Fruit fly (Drosophila melanogaster): ENCODE results near the gene Nopp140.

DNA sequence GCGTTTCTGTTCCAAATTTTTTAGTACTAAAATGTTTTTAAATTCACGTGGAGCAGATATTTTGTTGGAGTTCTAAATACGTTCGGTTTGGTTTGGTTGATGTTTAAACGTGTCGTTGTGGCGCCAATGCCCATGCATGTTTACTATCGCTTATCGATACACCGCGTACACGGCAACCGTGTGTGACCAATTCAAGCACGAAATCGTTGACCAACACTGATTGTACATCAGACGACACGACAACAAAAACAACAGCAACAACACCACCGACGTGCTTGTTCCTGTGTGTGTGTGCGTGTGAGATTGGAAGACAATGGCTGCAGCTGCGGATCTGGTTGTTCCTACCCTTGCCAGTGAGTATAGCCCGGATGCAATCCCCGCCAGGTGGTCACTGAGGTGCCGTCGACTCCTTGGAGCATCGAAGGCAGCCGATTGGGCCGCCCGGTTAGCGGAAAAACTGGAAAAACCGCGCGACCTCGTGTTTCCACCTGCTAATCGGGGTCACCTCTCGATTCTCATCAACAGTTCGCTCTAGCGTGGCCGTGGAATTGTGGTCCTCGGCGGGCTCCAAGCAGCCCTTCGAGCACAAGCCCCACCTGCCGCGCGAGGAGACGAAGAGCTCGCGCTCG, 7.7 kb upstream of the Nopp140 start, which contains the start of gene eIF2A:
- TF ChIP-seq OdsH (GFP tag; optimal IDR thresholded peaks at IDR 0.05) (peak; percentile 64), N (GFP tag; optimal IDR thresholded peaks at IDR 0.05) (no peak), foxo (GFP tag; optimal IDR thresholded peaks at IDR 0.05) (peak in 1 of 2 experiments; percentile 76), usp (GFP tag; optimal IDR thresholded peaks at IDR 0.05) (no peak), h (GFP tag; optimal IDR thresholded peaks at IDR 0.05) (peak; percentile 80), psq (GFP tag; optimal IDR thresholded peaks at IDR 0.05) (peak; percentile 41), dmrt93B (GFP tag; optimal IDR thresholded peaks at IDR 0.05) (no peak), Abd-B (GFP tag; optimal IDR thresholded peaks at IDR 0.05) (no peak), dl (GFP tag; optimal IDR thresholded peaks at IDR 0.05; ENCODE audit: insufficient read depth in 1 of 2, partially characterized antibody in 2 of 2) (no peak), Hr78 (GFP tag; optimal IDR thresholded peaks at IDR 0.05) (no peak)

Data from whole organism, wandering third instar larva.